Worm (Caenorhabditis elegans) whole organism, L2 larva: ENCODE data around the gene suds-3.
A peak's percentile ranks its signal among the peaks of the same experiment; 100 is the strongest.

Experiments
- C34F6.9 ChIP-seq: fragments of 150-350 bp; optimal IDR thresholded peaks from 2 replicates; lab custom pipeline; 2014; ENCODE audit warnings: missing biosample characterization, missing genetic modification characterization
- R02D3.7 ChIP-seq: fragments of 150-350 bp; optimal IDR thresholded peaks from 2 replicates; lab custom pipeline; 2014; ENCODE audit warnings: missing biosample characterization, missing genetic modification characterization
- Y55F3AM.14 ChIP-seq: fragments of 200-800 bp; sonication (Bioruptor generic); optimal IDR thresholded peaks from 2 replicates; lab custom pipeline; 2018; ENCODE audit warnings: mild to moderate bottlenecking, missing genetic modification characterization, missing compliant biosample characterization
- ZK546.5 ChIP-seq: sonication (generic microtip); optimal IDR thresholded peaks from 2 replicates; lab custom pipeline; 2017; ENCODE audit warnings: missing biosample characterization, missing genetic modification characterization
- alr-1 ChIP-seq: fragments of 150-350 bp; optimal IDR thresholded peaks from 2 replicates; lab custom pipeline; 2014; ENCODE audit warnings: missing biosample characterization, missing genetic modification characterization
- aly-2 ChIP-seq: fragments of 150-350 bp; optimal IDR thresholded peaks from 2 replicates; lab custom pipeline; 2014; ENCODE audit warnings: missing biosample characterization, missing genetic modification characterization
- ceh-16 ChIP-seq: fragments of 150-350 bp; optimal IDR thresholded peaks from 2 replicates; lab custom pipeline; 2014; ENCODE audit warnings: missing biosample characterization, missing genetic modification characterization
- ceh-82 ChIP-seq: fragments of 150-350 bp; optimal IDR thresholded peaks from 2 replicates; lab custom pipeline; 2014; ENCODE audit warnings: missing biosample characterization, missing genetic modification characterization
- crh-2 ChIP-seq: sonication (generic microtip); optimal IDR thresholded peaks from 2 replicates; lab custom pipeline; 2017; ENCODE audit warnings: missing biosample characterization, missing genetic modification characterization
- egl-27 ChIP-seq: sonication (generic microtip); optimal IDR thresholded peaks from 3 replicates; lab custom pipeline; 2017; ENCODE audit warnings: missing biosample characterization, missing genetic modification reagents, missing genetic modification characterization
- elt-1 ChIP-seq: fragments of 150-350 bp; optimal IDR thresholded peaks from 2 replicates; lab custom pipeline; 2014; ENCODE audit warnings: missing biosample characterization, missing genetic modification characterization
- fos-1 ChIP-seq: fragments of 150-350 bp; optimal IDR thresholded peaks from 2 replicates; lab custom pipeline; 2014; ENCODE audit warnings: missing biosample characterization, missing genetic modification characterization
- gmeb-1 ChIP-seq: fragments of 150-350 bp; optimal IDR thresholded peaks from 2 replicates; lab custom pipeline; 2014; ENCODE audit warnings: missing biosample characterization, missing genetic modification characterization
- lin-11 ChIP-seq: fragments of 150-350 bp; sonication (generic microtip); optimal IDR thresholded peaks from 2 replicates; lab custom pipeline; 2014; ENCODE audit warnings: missing biosample characterization, missing genetic modification characterization, inconsistent platforms, mixed read lengths
- lin-13 ChIP-seq: fragments of 150-350 bp; optimal IDR thresholded peaks from 2 replicates; lab custom pipeline; 2014; ENCODE audit warnings: missing biosample characterization, missing genetic modification reagents, missing genetic modification characterization
- mbf-1 ChIP-seq: sonication (generic microtip); optimal IDR thresholded peaks from 2 replicates; lab custom pipeline; 2017; ENCODE audit warnings: missing biosample characterization, missing genetic modification characterization
- nhr-12 ChIP-seq: fragments of 150-350 bp; optimal IDR thresholded peaks from 2 replicates; lab custom pipeline; 2014; ENCODE audit warnings: missing biosample characterization, missing genetic modification characterization
- nhr-129 ChIP-seq: fragments of 150-350 bp; optimal IDR thresholded peaks from 2 replicates; lab custom pipeline; 2014; ENCODE audit warnings: missing biosample characterization, missing genetic modification characterization
- nhr-21 ChIP-seq: fragments of 150-350 bp; optimal IDR thresholded peaks from 2 replicates; lab custom pipeline; 2014; ENCODE audit warnings: missing biosample characterization, missing genetic modification characterization
- nhr-23 ChIP-seq: fragments of 150-350 bp; optimal IDR thresholded peaks from 2 replicates; lab custom pipeline; 2014; ENCODE audit warnings: missing biosample characterization, missing genetic modification reagents, missing genetic modification characterization
- nhr-237 ChIP-seq: fragments of 150-350 bp; optimal IDR thresholded peaks from 2 replicates; lab custom pipeline; 2014; ENCODE audit warnings: missing biosample characterization, missing genetic modification characterization
- nhr-6 ChIP-seq: fragments of 150-350 bp; optimal IDR thresholded peaks from 2 replicates; lab custom pipeline; 2014; ENCODE audit warnings: missing biosample characterization, missing genetic modification characterization
- nhr-77 ChIP-seq: fragments of 150-350 bp; optimal IDR thresholded peaks from 2 replicates; lab custom pipeline; 2014; ENCODE audit warnings: missing biosample characterization, missing genetic modification characterization
- peb-1 ChIP-seq: fragments of 150-350 bp; optimal IDR thresholded peaks from 2 replicates; lab custom pipeline; 2014; ENCODE audit warnings: missing biosample characterization, missing genetic modification characterization
- skn-1 ChIP-seq: sonication (generic microtip); optimal IDR thresholded peaks from 2 replicates; lab custom pipeline; 2017; ENCODE audit warnings: missing biosample characterization, missing genetic modification characterization
- sma-3 ChIP-seq: sonication (generic microtip); optimal IDR thresholded peaks from 2 replicates; lab custom pipeline; 2016; ENCODE audit warnings: missing genetic modification reagents, missing genetic modification characterization, missing compliant biosample characterization
- sma-9 ChIP-seq, 2 experiments: fragments of 150-350 bp in 1 of 2; sonication (generic microtip) in 1 of 2; optimal IDR thresholded peaks; 2 replicates each; lab custom pipeline; 2014 to 2016; ENCODE audit warnings: missing genetic modification characterization in 2 of 2, mild to moderate bottlenecking in 1 of 2, missing biosample characterization in 1 of 2, missing compliant biosample characterization in 1 of 2, missing genetic modification reagents in 1 of 2, moderate library complexity in 1 of 2
- snpc-4 ChIP-seq: fragments of 150-350 bp; optimal IDR thresholded peaks from 2 replicates; lab custom pipeline; 2014; ENCODE audit warnings: missing biosample characterization, missing genetic modification characterization
- unc-55 ChIP-seq: fragments of 150-350 bp; sonication (generic microtip); optimal IDR thresholded peaks from 3 replicates; lab custom pipeline; 2014; ENCODE audit warnings: missing biosample characterization, missing genetic modification reagents, missing genetic modification characterization
- zag-1 ChIP-seq: fragments of 150-350 bp; optimal IDR thresholded peaks from 2 replicates; lab custom pipeline; 2014; ENCODE audit warnings: missing biosample characterization, missing genetic modification characterization
- ztf-1 ChIP-seq: fragments of 200-800 bp; sonication (Bioruptor generic); conservative IDR thresholded peaks from 2 replicates; pipeline ENCODE4 v1.3.6; 2022; ENCODE audit warnings: missing genetic modification characterization, missing compliant biosample characterization

Gene suds-3

DNA sequence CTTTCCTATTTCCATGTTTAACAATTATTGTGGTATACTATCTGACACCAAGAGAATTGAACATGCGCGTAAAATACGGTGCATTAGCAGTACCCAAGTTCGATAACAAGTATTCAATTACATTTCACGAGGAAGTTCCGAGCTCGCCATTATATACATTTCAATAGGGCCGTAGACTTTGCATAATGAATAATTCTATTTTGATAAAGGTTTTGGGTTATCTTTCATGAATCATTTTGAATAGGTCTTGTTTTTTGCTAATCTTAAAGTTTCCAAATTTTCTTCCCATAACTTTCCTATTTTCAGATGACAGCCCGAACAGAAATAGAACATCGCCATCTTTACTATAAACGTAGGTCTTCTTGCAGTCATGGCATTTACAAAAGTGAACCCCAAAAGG lies 4.6 kb upstream of the suds-3 start, which contains the start of gene C50H2.13:
TSS of gene C50H2.13 (plus strand) at position 301 of the 400 bp plus-strand sequence.
- no peak for TF ChIP-seq nhr-77 (tag; lab: Kevin White, UChicago)
- TF ChIP-seq, all 48 proteins: peak for 0

DNA sequence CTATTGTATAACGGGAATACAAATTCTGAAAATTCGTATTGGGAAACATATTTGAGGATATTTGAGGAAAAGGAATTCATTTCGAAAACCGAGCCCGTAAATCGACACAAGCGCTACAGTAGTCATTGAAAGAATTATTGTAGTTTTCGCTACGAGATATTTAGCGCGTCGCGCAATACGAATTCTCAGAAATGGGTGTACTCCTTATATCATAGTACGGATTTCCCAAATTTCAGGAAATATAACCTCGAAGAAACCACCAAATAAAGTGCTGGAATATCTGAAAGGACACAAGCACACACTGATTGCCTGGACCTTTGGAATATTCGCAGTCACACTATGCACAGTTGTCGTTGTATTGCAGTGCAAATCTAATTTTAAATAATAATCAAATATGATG lies 3.4 kb upstream of the suds-3 start:
- TF ChIP-seq lin-11 (tag; lab: Kevin White, UChicago), result no peak
- TF ChIP-seq ztf-1, result no peak
- TF ChIP-seq peb-1 (tag; lab: Kevin White, UChicago), result no peak
- no peak for TF ChIP-seq mbf-1
- TF ChIP-seq unc-55 (GFP tag; lab: Kevin White, UChicago), result no peak
- no peak for TF ChIP-seq Y55F3AM.14 (GFP tag; lab: Kevin White, UChicago)
- no peak for TF ChIP-seq ceh-82
- TF ChIP-seq alr-1, result no peak
- TF ChIP-seq zag-1 (tag; lab: Kevin White, UChicago), result no peak

DNA sequence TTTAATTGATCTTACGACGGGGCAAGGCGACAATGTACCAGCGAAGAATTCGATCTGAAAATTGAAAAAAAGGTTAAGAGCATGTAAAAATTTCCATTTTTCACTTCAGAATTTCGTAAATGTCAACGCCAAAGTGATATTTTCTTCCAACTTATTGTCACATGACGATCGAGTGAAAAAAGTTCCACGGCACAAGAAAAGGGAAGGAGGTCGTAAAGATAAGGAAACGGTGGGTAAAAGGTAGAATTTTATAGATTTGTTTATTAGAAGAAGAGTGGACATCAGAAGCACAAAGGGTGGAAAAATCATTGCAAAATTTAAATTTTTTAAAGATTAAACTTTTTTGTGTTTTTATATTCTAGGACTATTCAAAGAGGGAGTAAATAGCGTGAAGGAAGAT lies 2.9 kb upstream of the suds-3 start:
- peak; percentile 22 for TF ChIP-seq crh-2 (tag; lab: Kevin White, UChicago)
- TF ChIP-seq unc-55 (GFP tag; lab: Kevin White, UChicago), result no peak
- no peak for TF ChIP-seq peb-1 (tag; lab: Kevin White, UChicago)
- peak; percentile 50 for TF ChIP-seq fos-1
- peak; percentile 37 for TF ChIP-seq gmeb-1 (tag; lab: Kevin White, UChicago)

DNA sequence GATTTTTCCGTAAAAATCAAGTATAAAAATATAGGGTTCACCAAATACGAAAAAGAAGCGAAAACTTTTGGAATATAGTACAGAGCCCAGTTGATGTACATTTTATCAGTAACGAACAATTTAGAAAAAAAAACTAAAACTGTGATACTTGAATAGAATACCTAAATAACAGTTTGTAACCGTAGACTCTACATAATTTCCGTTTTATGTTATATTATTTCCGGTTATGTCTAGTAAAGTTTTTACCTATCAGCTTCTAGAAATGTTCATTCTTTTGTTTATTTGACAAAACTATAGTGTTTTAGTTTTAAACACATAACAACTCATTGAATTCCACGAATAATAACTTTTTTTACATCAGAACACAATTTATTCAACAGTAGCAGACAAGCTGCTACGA lies 6.6 kb downstream of the suds-3 start, which contains the start of gene srj-33:
TSS of gene srj-33 (minus strand) at position 101 of the 400 bp plus-strand sequence.
- TF ChIP-seq nhr-21 (tag; lab: Kevin White, UChicago), result no peak
- no peak for TF ChIP-seq ZK546.5 (tag; lab: Kevin White, UChicago)
- TF ChIP-seq ztf-1, result no peak
- TF ChIP-seq Y55F3AM.14 (GFP tag; lab: Kevin White, UChicago), result no peak
- no peak for TF ChIP-seq lin-11 (tag; lab: Kevin White, UChicago)
- no peak for TF ChIP-seq nhr-6 (tag; lab: Kevin White, UChicago)
- TF ChIP-seq ceh-16 (tag; lab: Kevin White, UChicago), result no peak
- TF ChIP-seq sma-9 (GFP tag; optimal IDR thresholded peaks at IDR 0.05; lab: Kevin White, UChicago), result no peak
- no peak for TF ChIP-seq sma-9 (tag; optimal IDR thresholded peaks at IDR 0.05; lab: Kevin White, UChicago)
- no peak for TF ChIP-seq nhr-237 (tag; lab: Kevin White, UChicago)
- no peak for TF ChIP-seq nhr-23 (tag; lab: Kevin White, UChicago)
- no peak for TF ChIP-seq nhr-129 (tag; lab: Kevin White, UChicago)
- no peak for TF ChIP-seq nhr-12 (tag; lab: Kevin White, UChicago)
- TF ChIP-seq sma-3 (GFP tag; lab: Kevin White, UChicago), result no peak
- TF ChIP-seq gmeb-1 (tag; lab: Kevin White, UChicago), result no peak
- no peak for TF ChIP-seq skn-1 (tag; lab: Kevin White, UChicago)
- no peak for TF ChIP-seq peb-1 (tag; lab: Kevin White, UChicago)
- TF ChIP-seq elt-1 (tag; lab: Kevin White, UChicago), result no peak

DNA sequence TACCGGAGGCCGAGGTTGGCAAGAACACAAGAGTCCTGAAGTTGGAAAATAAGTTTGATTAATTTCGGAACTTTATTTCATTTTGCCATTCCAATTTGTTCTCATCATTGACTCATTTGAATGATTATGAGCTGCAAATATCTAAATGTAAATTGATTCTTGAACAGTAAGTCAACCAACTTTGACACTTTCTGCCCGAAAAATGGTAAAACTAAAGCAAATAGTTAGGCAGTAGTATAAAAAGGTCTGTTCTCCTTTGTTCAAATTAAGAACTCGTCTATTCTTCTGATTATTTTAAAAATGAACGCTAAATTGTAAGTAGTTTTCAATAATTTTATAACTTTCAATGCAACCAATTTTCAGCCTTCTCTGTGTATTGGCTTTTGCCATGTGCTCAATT lies 12.2 kb downstream of the suds-3 start, which contains the start of gene fipr-12:
TSS of gene fipr-12 (plus strand) at position 301 of the 400 bp plus-strand sequence.
- TF ChIP-seq nhr-129 (tag; lab: Kevin White, UChicago) (no peak), egl-27 (no peak), C34F6.9 (no peak), sma-3 (GFP tag; lab: Kevin White, UChicago) (no peak), snpc-4 (tag; lab: Kevin White, UChicago) (no peak)

DNA sequence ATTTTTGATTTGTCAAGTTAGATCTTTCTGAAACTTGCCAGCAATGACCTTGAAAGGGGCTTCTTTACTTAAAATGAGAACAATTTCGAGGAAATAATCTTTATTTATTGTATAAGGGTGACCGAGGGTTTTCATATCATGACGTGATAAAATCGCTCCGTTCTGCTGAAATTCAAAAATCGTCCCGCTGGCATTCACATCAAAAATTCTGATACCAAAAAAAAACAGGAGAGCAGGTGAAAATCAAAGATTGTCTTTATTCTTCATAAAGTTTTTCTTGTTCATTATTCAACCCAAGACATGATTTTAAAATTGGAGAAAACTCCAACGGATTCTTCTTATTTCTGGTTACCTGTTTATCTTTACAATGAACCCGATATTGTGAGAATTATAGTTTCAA lies 13.3 kb downstream of the suds-3 start, which contains the start of gene sre-28:
TSS of gene sre-28 (plus strand) at position 301 of the 400 bp plus-strand sequence.
- TF ChIP-seq R02D3.7, result no peak
- no peak for TF ChIP-seq zag-1 (tag; lab: Kevin White, UChicago)
- no peak for TF ChIP-seq lin-13 (GFP tag; lab: Kevin White, UChicago)
- no peak for TF ChIP-seq crh-2 (tag; lab: Kevin White, UChicago)
- no peak for TF ChIP-seq aly-2
- no peak for TF ChIP-seq lin-11 (tag; lab: Kevin White, UChicago)
